Worm (Caenorhabditis elegans) whole organism, late embryonic: ENCODE measurements around the gene C34B4.3.

ENCODE experiments used
- C08G9.2 ChIP-seq: sonication (generic microtip); optimal IDR thresholded peaks from 2 replicates; lab custom pipeline; 2016; ENCODE audit warnings: mild to moderate bottlenecking, missing genetic modification characterization, moderate library complexity, missing compliant biosample characterization
- K02D7.2 ChIP-seq: sonication (generic microtip); optimal IDR thresholded peaks from 2 replicates; lab custom pipeline; 2017; ENCODE audit warnings: mild to moderate bottlenecking, missing genetic modification characterization, missing compliant biosample characterization
- K09A11.1 ChIP-seq: sonication (generic microtip); optimal IDR thresholded peaks from 2 replicates; lab custom pipeline; 2017; ENCODE audit warnings: antibody characterized with exemption, mild to moderate bottlenecking, missing genetic modification characterization, missing compliant biosample characterization; ENCODE audit not compliant: insufficient read depth
- Y22D7AL.16 ChIP-seq: sonication (generic microtip); optimal IDR thresholded peaks from 2 replicates; lab custom pipeline; 2016; ENCODE audit warnings: missing genetic modification characterization, missing compliant biosample characterization
- ahr-1 ChIP-seq: sonication (generic microtip); optimal IDR thresholded peaks from 2 replicates; lab custom pipeline; 2016; ENCODE audit warnings: missing genetic modification characterization, missing compliant biosample characterization
- ceh-14 ChIP-seq: sonication (generic microtip); optimal IDR thresholded peaks from 2 replicates; lab custom pipeline; 2016; ENCODE audit warnings: missing genotype, missing genetic modification characterization, missing compliant biosample characterization
- ceh-18 ChIP-seq: sonication (generic microtip); optimal IDR thresholded peaks from 2 replicates; lab custom pipeline; 2016; ENCODE audit warnings: missing genetic modification characterization, missing compliant biosample characterization
- ceh-19 ChIP-seq: fragments of 200-800 bp; sonication (Bioruptor generic); optimal IDR thresholded peaks from 2 replicates; lab custom pipeline; 2018; ENCODE audit warnings: mild to moderate bottlenecking, missing genetic modification characterization, missing compliant biosample characterization
- ceh-30 ChIP-seq: fragments of 150-350 bp; optimal IDR thresholded peaks from 2 replicates; lab custom pipeline; 2014; ENCODE audit warnings: missing biosample characterization, missing genetic modification characterization
- ceh-31 ChIP-seq: sonication (generic microtip); optimal IDR thresholded peaks from 2 replicates; lab custom pipeline; 2016; ENCODE audit warnings: missing genetic modification characterization, missing compliant biosample characterization
- ceh-34 ChIP-seq: sonication (generic microtip); optimal IDR thresholded peaks from 2 replicates; lab custom pipeline; 2016; ENCODE audit warnings: mild to moderate bottlenecking, missing genetic modification characterization, missing compliant biosample characterization
- ceh-45 ChIP-seq: fragments of 200-800 bp; sonication (Bioruptor generic); IDR thresholded peaks from 2 replicates; pipeline ENCODE4 v1.3.6; 2022; ENCODE audit warnings: missing genetic modification reagents, missing genetic modification characterization, missing compliant biosample characterization
- ceh-48 ChIP-seq: sonication (generic microtip); optimal IDR thresholded peaks from 2 replicates; lab custom pipeline; 2016; ENCODE audit warnings: missing genetic modification characterization, inconsistent platforms, missing compliant biosample characterization
- elt-4 ChIP-seq: sonication (generic microtip); optimal IDR thresholded peaks from 2 replicates; lab custom pipeline; 2016; ENCODE audit warnings: missing genetic modification characterization, missing compliant biosample characterization
- ets-4 ChIP-seq: sonication (generic microtip); optimal IDR thresholded peaks from 2 replicates; lab custom pipeline; 2016; ENCODE audit warnings: missing genetic modification characterization, missing compliant biosample characterization
- eyg-1 ChIP-seq: sonication (generic microtip); optimal IDR thresholded peaks from 2 replicates; lab custom pipeline; 2016; ENCODE audit warnings: missing genotype, missing genetic modification characterization, missing compliant biosample characterization
- hlh-30 ChIP-seq: sonication (generic microtip); optimal IDR thresholded peaks from 2 replicates; lab custom pipeline; 2017; ENCODE audit warnings: antibody characterized with exemption, missing genetic modification characterization, missing compliant biosample characterization; ENCODE audit not compliant: insufficient read depth
- lim-6 ChIP-seq: sonication (generic microtip); optimal IDR thresholded peaks from 2 replicates; lab custom pipeline; 2016; ENCODE audit warnings: missing genetic modification characterization, missing compliant biosample characterization
- madf-2 ChIP-seq: sonication (generic microtip); optimal IDR thresholded peaks from 2 replicates; lab custom pipeline; 2017; ENCODE audit warnings: missing genetic modification characterization, missing compliant biosample characterization
- mec-3 ChIP-seq: sonication (generic microtip); optimal IDR thresholded peaks from 2 replicates; lab custom pipeline; 2016; ENCODE audit warnings: borderline replicate concordance, missing genetic modification characterization, missing compliant biosample characterization
- pat-9 ChIP-seq: fragments of 200-800 bp; sonication (Bioruptor generic); optimal IDR thresholded peaks from 2 replicates; lab custom pipeline; 2018; ENCODE audit warnings: mild to moderate bottlenecking, missing genetic modification characterization, moderate library complexity, missing compliant biosample characterization
- pha-2 ChIP-seq: sonication (generic microtip); optimal IDR thresholded peaks from 2 replicates; lab custom pipeline; 2017; ENCODE audit warnings: mild to moderate bottlenecking, missing genetic modification characterization, missing compliant biosample characterization
- pha-4 ChIP-seq: fragments of 150-350 bp; optimal IDR thresholded peaks from 2 replicates; lab custom pipeline; 2018; ENCODE audit warnings: missing biosample characterization, missing genetic modification reagents, missing genetic modification characterization
- ref-2 ChIP-seq: sonication (generic microtip); optimal IDR thresholded peaks from 2 replicates; lab custom pipeline; 2016; ENCODE audit warnings: missing genetic modification characterization, missing compliant biosample characterization
- tbx-2 ChIP-seq: sonication (generic microtip); optimal IDR thresholded peaks from 2 replicates; lab custom pipeline; 2016; ENCODE audit warnings: missing genetic modification characterization, missing compliant biosample characterization
- tbx-7 ChIP-seq: sonication (generic microtip); optimal IDR thresholded peaks from 2 replicates; lab custom pipeline; 2016; ENCODE audit warnings: missing genotype, missing genetic modification characterization, missing compliant biosample characterization
- ttx-3 ChIP-seq: sonication (generic microtip); optimal IDR thresholded peaks from 2 replicates; lab custom pipeline; 2016; ENCODE audit warnings: missing genetic modification reagents, missing genetic modification characterization, missing compliant biosample characterization
- unc-42 ChIP-seq: sonication (generic microtip); optimal IDR thresholded peaks from 2 replicates; lab custom pipeline; 2016; ENCODE audit warnings: missing genotype, missing genetic modification characterization, missing compliant biosample characterization
- unc-55 ChIP-seq: sonication (generic microtip); optimal IDR thresholded peaks from 2 replicates; lab custom pipeline; 2017; ENCODE audit warnings: missing biosample characterization, missing genetic modification reagents, missing genetic modification characterization
- unc-86 ChIP-seq: sonication (generic microtip); optimal IDR thresholded peaks from 2 replicates; lab custom pipeline; 2016; ENCODE audit warnings: missing genetic modification characterization, missing compliant biosample characterization
- ztf-16 ChIP-seq: sonication (generic microtip); optimal IDR thresholded peaks from 2 replicates; lab custom pipeline; 2017; ENCODE audit warnings: missing genetic modification characterization, missing compliant biosample characterization

The C34B4.3 gene

DNA sequence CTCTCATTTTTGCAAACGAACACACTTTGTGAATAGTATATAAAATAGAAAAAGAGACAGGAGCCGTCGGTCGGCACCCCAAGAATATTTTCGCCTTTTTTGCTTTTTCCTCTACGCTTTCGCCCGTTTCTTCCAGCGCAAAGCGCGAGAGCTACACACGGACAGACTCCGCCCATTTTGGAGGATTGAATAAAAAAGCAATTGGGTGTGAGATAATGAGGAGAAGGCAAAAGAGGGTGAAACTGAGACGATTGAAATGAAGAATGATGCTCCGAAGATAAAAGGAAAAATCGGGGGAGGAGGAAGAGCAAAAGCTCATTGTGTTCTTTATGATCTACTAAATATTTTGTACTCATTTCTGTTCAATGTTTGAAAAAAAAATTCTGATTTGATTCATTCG, at the start of gene C34B4.3:
Gene C34B4.3 (minus strand): TSS at position 101 of the 400 bp plus-strand sequence.
- TF ChIP-seq pat-9 (tag; lab: Kevin White, UChicago) (no peak), C08G9.2 (tag; lab: Kevin White, UChicago) (no peak), pha-2 (tag; lab: Kevin White, UChicago) (no peak), ref-2 (no peak), Y22D7AL.16 (no peak), ceh-19 (GFP tag; lab: Kevin White, UChicago) (no peak)

DNA sequence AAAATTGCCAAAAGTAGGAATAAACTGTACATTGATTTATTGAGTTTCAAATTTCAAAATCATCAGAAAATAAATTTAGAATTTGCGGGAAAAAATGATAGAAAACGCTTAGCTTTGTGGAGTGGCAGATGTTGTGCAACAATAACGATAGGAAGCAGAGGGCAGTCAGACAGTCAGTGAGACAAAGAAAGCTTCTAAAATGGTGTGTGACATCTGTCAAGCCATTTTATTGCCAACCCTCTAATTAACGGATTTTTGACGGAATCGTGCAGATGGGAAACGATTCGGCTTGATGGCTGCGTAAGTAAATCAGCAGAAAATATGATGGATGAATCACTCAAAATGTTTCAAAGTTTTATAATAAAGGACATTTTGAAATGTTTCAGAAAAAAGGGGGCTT, 49.1 kb upstream of the C34B4.3 start, which contains the start of gene max-1:
Gene max-1 (minus strand): TSS at position 124 of the 400 bp plus-strand sequence.
- no peak for TF ChIP-seq K02D7.2
- no peak for TF ChIP-seq ceh-30 (tag; lab: Kevin White, UChicago)
- no peak for TF ChIP-seq unc-86 (tag; lab: Kevin White, UChicago)
- TF ChIP-seq ceh-34 (tag; lab: Kevin White, UChicago): no peak
- TF ChIP-seq ceh-19 (GFP tag; lab: Kevin White, UChicago): no peak
- peak; percentile 12 for TF ChIP-seq ceh-31
- TF ChIP-seq madf-2: no peak
- TF ChIP-seq ceh-45 (GFP tag; lab: Robert Waterston, UW): no peak
- TF ChIP-seq unc-55: peak; percentile 25
- TF ChIP-seq ceh-48: no peak
- TF ChIP-seq K09A11.1: no peak
- TF ChIP-seq elt-4 (tag; lab: Kevin White, UChicago): no peak

DNA sequence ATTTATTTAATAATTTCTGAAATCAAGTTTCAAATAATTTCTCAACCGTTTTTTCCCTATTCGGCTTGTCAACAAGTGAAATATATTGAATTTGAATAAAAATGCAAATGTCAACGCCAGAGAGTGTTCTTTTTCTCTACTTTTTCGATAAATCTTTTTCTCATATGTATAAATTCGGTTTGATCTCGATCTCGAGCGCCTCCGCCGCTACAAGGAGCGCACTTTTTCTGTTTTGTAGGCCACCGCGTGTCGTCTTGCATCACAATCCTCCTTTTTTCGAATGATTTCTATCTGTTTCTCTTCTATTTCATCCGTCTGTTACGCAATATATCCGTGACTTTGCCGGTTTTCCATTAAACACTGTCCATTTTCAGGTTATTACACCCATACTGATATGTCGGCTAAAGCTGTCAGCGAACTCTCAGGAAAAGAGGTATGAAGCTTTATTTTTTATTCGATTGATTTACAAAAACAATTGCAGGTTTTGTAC, 45.2 kb upstream of the C34B4.3 start, which contains the start of gene acly-2:
Gene acly-2 (plus strand): TSS at position 375 of the 490 bp plus-strand sequence.
- TF ChIP-seq ceh-31 (no peak), hlh-30 (tag; lab: Kevin White, UChicago) (no peak), pha-4 (tag; lab: Kevin White, UChicago) (no peak), K09A11.1 (no peak), pha-2 (tag; lab: Kevin White, UChicago) (no peak), eyg-1 (no peak), tbx-2 (tag; lab: Kevin White, UChicago) (no peak), ets-4 (tag; lab: Kevin White, UChicago) (no peak), elt-4 (tag; lab: Kevin White, UChicago) (no peak), Y22D7AL.16 (no peak), ttx-3 (tag; lab: Kevin White, UChicago) (no peak)

DNA sequence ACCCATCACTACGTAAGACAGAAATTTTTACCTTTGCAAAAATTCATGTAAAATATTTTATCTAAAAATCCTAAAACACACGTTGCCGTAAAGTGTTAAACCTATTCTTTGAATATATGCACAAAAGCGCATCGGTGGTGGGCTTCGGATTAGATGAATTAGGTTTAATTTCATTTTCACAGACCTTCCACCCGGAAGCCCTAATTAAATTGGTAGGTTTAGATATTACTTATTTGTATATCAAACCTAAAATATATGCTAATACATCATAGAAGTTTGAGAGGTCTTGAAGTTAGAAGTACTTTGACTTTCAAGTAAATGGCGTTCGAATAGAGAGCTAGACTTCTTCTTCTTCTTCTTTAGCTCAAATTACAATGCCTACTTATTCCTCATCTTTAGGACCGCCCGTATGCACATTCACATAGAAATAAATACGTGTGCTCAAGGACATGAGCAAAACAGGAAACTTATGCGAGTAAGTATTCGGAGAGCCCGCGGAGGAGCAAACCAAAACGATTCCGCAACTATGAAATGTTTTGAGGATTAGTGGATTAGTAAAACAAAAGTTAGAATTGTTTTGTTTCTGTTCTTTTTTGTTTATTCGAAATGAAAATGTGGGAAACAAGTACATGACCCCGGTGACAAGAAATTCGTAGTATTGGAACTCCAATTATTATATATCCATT, 43.7 kb upstream of the C34B4.3 start:
- TF ChIP-seq ceh-18 (tag; lab: Kevin White, UChicago): no peak
- TF ChIP-seq unc-42 (tag; lab: Kevin White, UChicago): peak; percentile 52
- no peak for TF ChIP-seq ahr-1 (tag; lab: Kevin White, UChicago)

DNA sequence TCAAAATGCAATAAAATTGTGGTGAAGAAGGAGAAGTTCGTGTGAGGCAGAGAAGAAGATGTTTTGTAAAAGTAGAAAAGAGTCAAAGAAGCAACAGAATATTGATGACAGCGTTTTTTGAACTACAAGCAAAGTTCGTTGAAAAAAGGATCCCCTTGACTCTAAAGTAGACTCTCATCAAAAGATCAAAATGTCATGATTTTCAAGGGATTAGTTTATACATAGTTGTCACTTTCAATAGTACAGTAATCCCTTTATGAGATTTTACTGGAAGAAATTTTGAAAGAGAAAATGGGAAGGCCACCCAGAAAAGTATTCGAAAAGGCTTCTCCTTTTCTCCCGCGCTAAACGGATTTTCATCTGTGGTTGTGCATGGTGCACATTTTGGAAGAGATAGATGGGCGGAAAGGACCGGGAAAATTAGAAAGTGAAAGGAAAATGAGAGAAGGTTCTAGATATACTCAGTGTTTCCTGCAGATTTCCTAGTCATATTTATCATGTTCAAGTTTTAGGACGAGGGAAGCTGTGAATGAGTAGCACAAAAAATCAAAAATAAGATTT, 42.1 kb upstream of the C34B4.3 start:
- TF ChIP-seq mec-3 (tag; lab: Kevin White, UChicago) (no peak), unc-42 (tag; lab: Kevin White, UChicago) (peak; percentile 83)

DNA sequence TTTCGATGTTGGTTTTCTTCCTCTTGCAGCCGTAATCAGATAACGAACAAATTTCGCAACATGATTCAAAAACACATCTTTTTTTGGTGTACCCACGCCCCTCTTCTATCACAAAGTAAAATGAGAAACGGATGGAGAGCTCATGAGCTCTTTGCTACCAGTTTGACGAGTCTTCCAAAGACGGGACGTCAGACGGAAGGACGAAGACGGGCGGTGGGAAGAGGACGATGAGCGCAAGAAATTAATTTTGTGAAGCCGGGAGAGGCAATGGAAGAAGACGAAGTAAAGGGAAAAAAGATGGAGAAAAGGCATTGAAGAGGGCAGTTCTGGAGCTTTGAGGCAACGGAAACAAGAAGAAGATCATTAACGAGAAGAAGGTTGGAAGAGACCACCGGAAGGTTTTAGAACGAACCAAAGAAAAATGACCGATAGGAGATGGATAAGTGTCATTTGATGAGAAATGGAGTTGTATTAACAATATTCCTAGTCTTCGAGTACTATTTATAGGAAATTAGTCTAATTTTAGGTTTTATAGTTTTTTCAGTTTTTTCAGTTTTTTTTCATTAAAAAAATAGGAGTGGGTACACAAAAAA, 40.7 kb upstream of the C34B4.3 start:
- TF ChIP-seq tbx-7 (no peak), ztf-16 (tag; lab: Kevin White, UChicago) (no peak), tbx-2 (tag; lab: Kevin White, UChicago) (peak; percentile 5), ceh-31 (peak; percentile 2), ceh-14 (tag; lab: Kevin White, UChicago) (peak; percentile 51), unc-42 (tag; lab: Kevin White, UChicago) (peak; percentile 59), lim-6 (tag; lab: Kevin White, UChicago) (peak; percentile 18)
- TF ChIP-seq, all 69 proteins: peak for 5
